Worm (Caenorhabditis elegans) whole organism, L4 larva: ENCODE measurements around the gene AH10.2.

Experiments used
- D1046.2 ChIP-seq: fragments of 200-800 bp; sonication (Bioruptor generic); IDR thresholded peaks from 2 replicates; pipeline ENCODE4 v1.3.6; 2022; ENCODE audit warnings: missing genetic modification characterization, missing compliant biosample characterization
- F26F4.8 ChIP-seq: fragments of 200-800 bp; sonication (Bioruptor generic); conservative IDR thresholded peaks from 2 replicates; pipeline ENCODE4 v1.3.6; 2022; ENCODE audit warnings: missing genetic modification characterization, missing compliant biosample characterization
- F49E8.2 ChIP-seq: sonication (generic microtip); optimal IDR thresholded peaks from 2 replicates; lab custom pipeline; 2016; ENCODE audit warnings: missing compliant biosample characterization, mild to moderate bottlenecking, missing genetic modification characterization, borderline replicate concordance
- R02D3.7 ChIP-seq: fragments of 150-350 bp; sonication (generic microtip); optimal IDR thresholded peaks from 3 replicates; lab custom pipeline; 2014; ENCODE audit warnings: missing biosample characterization, missing genetic modification characterization
- T26A8.4 ChIP-seq: fragments of 200-800 bp; sonication (Bioruptor generic); IDR thresholded peaks from 2 replicates; pipeline ENCODE4 v1.3.6; 2022; ENCODE audit warnings: missing genetic modification characterization, missing compliant biosample characterization
- Y48G9A.11 ChIP-seq: fragments of 200-800 bp; sonication (Bioruptor generic); IDR thresholded peaks from 2 replicates; pipeline ENCODE4 v1.3.6; 2022; ENCODE audit warnings: missing genetic modification reagents, missing genetic modification characterization, missing compliant biosample characterization
- aly-2 ChIP-seq: sonication (generic microtip); optimal IDR thresholded peaks from 2 replicates; lab custom pipeline; 2018; ENCODE audit warnings: missing biosample characterization, missing genetic modification characterization
- ceh-44 ChIP-seq: fragments of 200-800 bp; sonication (Bioruptor generic); IDR thresholded peaks from 2 replicates; pipeline ENCODE4 v1.3.6; 2022; ENCODE audit warnings: missing genetic modification reagents, missing genetic modification characterization, missing compliant biosample characterization
- ceh-82 ChIP-seq: sonication (generic microtip); optimal IDR thresholded peaks from 2 replicates; lab custom pipeline; 2017; ENCODE audit warnings: missing biosample characterization, missing genetic modification characterization
- ces-1 ChIP-seq: fragments of 150-350 bp; sonication (generic microtip); optimal IDR thresholded peaks from 4 replicates; lab custom pipeline; 2014; ENCODE audit warnings: missing biosample characterization, missing genetic modification reagents, missing genetic modification characterization
- cey-2 ChIP-seq: sonication (generic microtip); optimal IDR thresholded peaks from 3 replicates; lab custom pipeline; 2017; ENCODE audit warnings: missing genetic modification characterization, mild to moderate bottlenecking, missing compliant biosample characterization, antibody characterized with exemption, borderline replicate concordance; ENCODE audit not compliant: insufficient read depth
- ctbp-1 ChIP-seq: fragments of 200-800 bp; sonication (Bioruptor generic); IDR thresholded peaks from 2 replicates; pipeline ENCODE4 v1.3.6; 2022; ENCODE audit warnings: missing genetic modification reagents, missing genetic modification characterization, missing compliant biosample characterization
- daf-12 ChIP-seq: fragments of 150-350 bp; optimal IDR thresholded peaks from 2 replicates; lab custom pipeline; 2014; ENCODE audit warnings: missing biosample characterization, missing genetic modification reagents, missing genetic modification characterization
- dmd-6 ChIP-seq: fragments of 200-800 bp; sonication (Bioruptor generic); IDR thresholded peaks from 2 replicates; pipeline ENCODE4 v1.3.6; 2022; ENCODE audit warnings: missing genetic modification reagents, missing genetic modification characterization, missing compliant biosample characterization
- dpl-1 ChIP-seq: fragments of 150-350 bp; optimal IDR thresholded peaks from 2 replicates; lab custom pipeline; 2014; ENCODE audit warnings: missing biosample characterization, missing genetic modification reagents, missing genetic modification characterization
- dve-1 ChIP-seq: sonication (generic microtip); optimal IDR thresholded peaks from 2 replicates; lab custom pipeline; 2017; ENCODE audit warnings: antibody characterized with exemption, mild to moderate bottlenecking, missing genetic modification characterization, missing compliant biosample characterization; ENCODE audit not compliant: insufficient read depth
- egl-27 ChIP-seq: sonication (generic microtip); optimal IDR thresholded peaks from 3 replicates; lab custom pipeline; 2017; ENCODE audit warnings: missing biosample characterization, missing genetic modification reagents, missing genetic modification characterization
- fkh-10 ChIP-seq: fragments of 150-350 bp; optimal IDR thresholded peaks from 2 replicates; lab custom pipeline; 2014; ENCODE audit warnings: missing biosample characterization, missing genetic modification reagents, missing genetic modification characterization
- gei-8 ChIP-seq: fragments of 200-800 bp; sonication (Bioruptor generic); optimal IDR thresholded peaks from 2 replicates; lab custom pipeline; 2018; ENCODE audit warnings: mild to moderate bottlenecking, missing genetic modification characterization, missing compliant biosample characterization
- hlh-11 ChIP-seq: fragments of 200-800 bp; sonication (Bioruptor generic); optimal IDR thresholded peaks from 2 replicates; lab custom pipeline; 2018; ENCODE audit warnings: mild to moderate bottlenecking, missing genetic modification characterization, missing compliant biosample characterization
- hlh-30 ChIP-seq: sonication (generic microtip); optimal IDR thresholded peaks from 2 replicates; lab custom pipeline; 2017; ENCODE audit warnings: antibody characterized with exemption, mild to moderate bottlenecking, missing genetic modification characterization, missing compliant biosample characterization; ENCODE audit not compliant: insufficient read depth
- hmg-1.1 ChIP-seq: fragments of 200-800 bp; sonication (Bioruptor generic); IDR thresholded peaks from 2 replicates; pipeline ENCODE4 v1.3.6; 2022; ENCODE audit warnings: missing genetic modification reagents, missing genetic modification characterization, missing compliant biosample characterization
- lin-1 ChIP-seq: fragments of 200-800 bp; sonication (Bioruptor generic); IDR thresholded peaks from 2 replicates; pipeline ENCODE4 v1.3.6; 2022; ENCODE audit warnings: missing genetic modification reagents, missing genetic modification characterization, missing compliant biosample characterization
- lin-15B ChIP-seq: fragments of 150-350 bp; sonication (generic microtip); optimal IDR thresholded peaks from 3 replicates; lab custom pipeline; 2014; ENCODE audit warnings: missing biosample characterization, missing genetic modification characterization
- lin-38 ChIP-seq: fragments of 200-800 bp; sonication (Bioruptor generic); IDR thresholded peaks from 2 replicates; pipeline ENCODE4 v1.3.6; 2022; ENCODE audit warnings: missing genetic modification reagents, missing genetic modification characterization, missing compliant biosample characterization
- lin-39 ChIP-seq: fragments of 150-350 bp; optimal IDR thresholded peaks from 2 replicates; lab custom pipeline; 2014; ENCODE audit warnings: missing biosample characterization, missing genetic modification reagents, missing genetic modification characterization
- lsy-2 ChIP-seq, 2 experiments: fragments of 150-350 bp in 1 of 2; sonication (generic microtip) in 1 of 2; optimal IDR thresholded peaks; 2 replicates each; lab custom pipeline; 2014 to 2017; ENCODE audit warnings: missing biosample characterization in 2 of 2, missing genetic modification characterization in 2 of 2
- madf-5 ChIP-seq, 2 experiments: fragments of 200-800 bp; sonication (Bioruptor generic); IDR thresholded peaks; 2 replicates each; pipeline ENCODE4 v1.3.6; 2022; ENCODE audit warnings: missing compliant biosample characterization in 2 of 2, missing genetic modification characterization in 2 of 2
- mdl-1 ChIP-seq, 2 experiments: fragments of 150-350 bp in 1 of 2; sonication (generic microtip) in 1 of 2; optimal IDR thresholded peaks; 2 replicates each; lab custom pipeline; 2014 to 2017; ENCODE audit warnings: missing biosample characterization in 2 of 2, missing genetic modification characterization in 2 of 2
- mep-1 ChIP-seq: fragments of 150-350 bp; sonication (generic microtip); optimal IDR thresholded peaks from 3 replicates; lab custom pipeline; 2014; ENCODE audit warnings: missing biosample characterization, missing genetic modification characterization
- mxl-3 ChIP-seq: fragments of 200-800 bp; sonication (Bioruptor generic); optimal IDR thresholded peaks from 2 replicates; lab custom pipeline; 2018; ENCODE audit warnings: mild to moderate bottlenecking, missing genetic modification characterization, missing compliant biosample characterization
- nhr-102 ChIP-seq: sonication (generic microtip); optimal IDR thresholded peaks from 2 replicates; lab custom pipeline; 2016; ENCODE audit warnings: mild to moderate bottlenecking, missing genetic modification characterization, moderate library complexity, missing compliant biosample characterization
- nhr-28 ChIP-seq: fragments of 150-350 bp; optimal IDR thresholded peaks from 2 replicates; lab custom pipeline; 2014; ENCODE audit warnings: missing biosample characterization, missing genetic modification characterization
- nhr-42 ChIP-seq: fragments of 200-800 bp; sonication (Bioruptor generic); IDR thresholded peaks from 2 replicates; pipeline ENCODE4 v1.3.6; 2022; ENCODE audit warnings: missing genetic modification characterization, missing compliant biosample characterization
- nhr-6 ChIP-seq: fragments of 150-350 bp; optimal IDR thresholded peaks from 2 replicates; lab custom pipeline; 2014; ENCODE audit warnings: missing biosample characterization, missing genetic modification characterization
- sdz-12 ChIP-seq: fragments of 200-800 bp; sonication (Bioruptor generic); optimal IDR thresholded peaks from 2 replicates; lab custom pipeline; 2018; ENCODE audit warnings: mild to moderate bottlenecking, missing genetic modification characterization, missing compliant biosample characterization
- set-16 ChIP-seq: fragments of 200-800 bp; sonication (Bioruptor generic); IDR thresholded peaks from 2 replicates; pipeline ENCODE4 v1.3.6; 2022; ENCODE audit warnings: missing genetic modification reagents, missing genetic modification characterization, missing compliant biosample characterization
- snpc-4 ChIP-seq: fragments of 150-350 bp; optimal IDR thresholded peaks from 2 replicates; lab custom pipeline; 2014; ENCODE audit warnings: missing biosample characterization, missing genetic modification characterization
- tra-1 ChIP-seq: fragments of 200-800 bp; sonication (Bioruptor generic); IDR thresholded peaks from 2 replicates; pipeline ENCODE4 v1.3.6; 2022; ENCODE audit warnings: missing genetic modification reagents, missing genetic modification characterization, missing compliant biosample characterization
- unc-130 ChIP-seq: sonication (generic microtip); optimal IDR thresholded peaks from 2 replicates; lab custom pipeline; 2016; ENCODE audit warnings: missing genetic modification reagents, missing genetic modification characterization, missing compliant biosample characterization
- unc-62 ChIP-seq, 3 experiments: fragments of 150-350 bp in 1 of 3; sonication (generic microtip); optimal IDR thresholded peaks in 2 of 3; peaks in 1 of 3; 1 replicate in 1 of 3; 2 replicates in 2 of 3; lab custom pipeline; 2014 to 2017; ENCODE audit warnings: missing biosample characterization in 3 of 3, missing genetic modification characterization in 3 of 3, missing genetic modification reagents in 3 of 3, missing genotype in 1 of 3
- vab-7 ChIP-seq: fragments of 200-800 bp; sonication (Bioruptor generic); IDR thresholded peaks from 2 replicates; pipeline ENCODE4 v1.3.6; 2022; ENCODE audit warnings: missing genetic modification reagents, missing genetic modification characterization, missing compliant biosample characterization
- zag-1 ChIP-seq: fragments of 150-350 bp; optimal IDR thresholded peaks from 2 replicates; lab custom pipeline; 2014; ENCODE audit warnings: missing biosample characterization, missing genetic modification characterization
- zip-11 ChIP-seq: fragments of 200-800 bp; sonication (Bioruptor generic); IDR thresholded peaks from 2 replicates; pipeline ENCODE4 v1.3.6; 2022; ENCODE audit warnings: missing genetic modification characterization, missing compliant biosample characterization
- ztf-11 ChIP-seq: fragments of 150-350 bp; optimal IDR thresholded peaks from 2 replicates; lab custom pipeline; 2014; ENCODE audit warnings: missing biosample characterization, missing genetic modification characterization

The AH10.2 gene

DNA sequence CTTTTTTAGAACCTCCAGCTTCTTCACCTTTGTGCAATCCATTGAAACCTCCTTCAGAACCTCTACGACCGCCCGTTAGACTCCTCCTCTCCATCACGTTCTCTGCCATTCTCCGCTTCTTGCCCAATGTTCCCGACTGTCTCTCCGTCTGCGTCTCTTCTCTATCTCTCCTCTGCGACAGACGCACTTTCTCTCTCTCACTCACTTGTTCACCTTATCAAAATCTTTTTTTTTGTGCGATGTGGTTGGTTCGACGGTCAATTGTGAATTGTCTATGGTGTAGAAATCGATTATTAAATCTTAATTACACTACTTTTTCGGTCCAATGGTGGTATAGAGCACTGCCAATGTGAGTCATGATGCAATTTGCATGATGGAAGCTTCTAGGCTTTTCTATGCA lies 36.9 kb downstream of the AH10.2 start, which contains the start of gene atfs-1 (continued):
- TF ChIP-seq F49E8.2, result no peak
- TF ChIP-seq ztf-11 (tag; lab: Kevin White, UChicago), result no peak
- TF ChIP-seq nhr-6 (tag; lab: Kevin White, UChicago), result peak; percentile 98
- no peak for TF ChIP-seq F26F4.8 (GFP tag; lab: Robert Waterston, UW)
- TF ChIP-seq ceh-82 (tag; lab: Kevin White, UChicago), result no peak
- TF ChIP-seq mep-1 (tag; lab: Kevin White, UChicago), result peak; percentile 80
- peak in 1 of 2 experiments; percentile 71 for TF ChIP-seq lsy-2 (tag; optimal IDR thresholded peaks at IDR 0.05; lab: Kevin White, UChicago)
- TF ChIP-seq sdz-12 (GFP tag; lab: Kevin White, UChicago), result no peak
- no peak for TF ChIP-seq aly-2
- no peak for TF ChIP-seq zag-1 (tag; lab: Kevin White, UChicago)
- TF ChIP-seq nhr-28 (tag; lab: Kevin White, UChicago), result peak; percentile 94
- no peak for TF ChIP-seq vab-7
- no peak for TF ChIP-seq fkh-10
- no peak for TF ChIP-seq zip-11 (GFP tag; lab: Robert Waterston, UW)
- TF ChIP-seq daf-12 (tag; lab: Kevin White, UChicago), result no peak
- TF ChIP-seq lin-15B, result no peak
- no peak for TF ChIP-seq Y48G9A.11 (GFP tag; lab: Robert Waterston, UW)
- TF ChIP-seq cey-2 (tag; lab: Kevin White, UChicago), result no peak
- peak; percentile 62; the same call in 1 of the 2 replicates for TF ChIP-seq lin-1 (GFP tag; lab: Robert Waterston, UW)
- TF ChIP-seq lin-38 (GFP tag; lab: Robert Waterston, UW), result peak; percentile 48
- peak; percentile 92 for TF ChIP-seq dmd-6 (GFP tag; lab: Robert Waterston, UW)
- TF ChIP-seq nhr-42 (GFP tag; lab: Robert Waterston, UW), result no peak; the same call in 1 of the 2 replicates
- TF ChIP-seq ceh-44 (GFP tag; lab: Robert Waterston, UW), result no peak
- TF ChIP-seq egl-27 (tag; lab: Kevin White, UChicago), result no peak
- TF ChIP-seq mdl-1 (tag; optimal IDR thresholded peaks at IDR 0.05; lab: Kevin White, UChicago), result peak in 1 of 2 experiments; percentile 58
- peak; percentile 92 for TF ChIP-seq hlh-11
- TF ChIP-seq gei-8 (GFP tag; lab: Kevin White, UChicago), result no peak

- 0 out of 2 replicates have a peak, but pooled peaks have one; percentile 26 for TF ChIP-seq hmg-1.1 (GFP tag; lab: Robert Waterston, UW)
- TF ChIP-seq lin-39, result no peak
- 0 out of 2 replicates have a peak, but pooled peaks have one; percentile 14 for TF ChIP-seq dmd-6 (GFP tag; lab: Robert Waterston, UW)
- no peak for TF ChIP-seq ces-1 (GFP tag; lab: Kevin White, UChicago)
- no peak for TF ChIP-seq vab-7
- no peak for TF ChIP-seq zip-11 (GFP tag; lab: Robert Waterston, UW)
- 0 out of 2 replicates have a peak, but pooled peaks have one; percentile 12 for TF ChIP-seq D1046.2 (GFP tag; lab: Robert Waterston, UW)
- TF ChIP-seq set-16 (GFP tag; lab: Robert Waterston, UW), result peak; percentile 38; the same call in 1 of the 2 replicates
- 0 out of 2 replicates have a peak, but pooled peaks have one; percentile 12 for TF ChIP-seq lin-38 (GFP tag; lab: Robert Waterston, UW)
- TF ChIP-seq unc-130 (GFP tag; lab: Kevin White, UChicago), result no peak
These were observed 37.9 kb downstream of the AH10.2 start for ce11 chrV:14194514-14194913.

DNA sequence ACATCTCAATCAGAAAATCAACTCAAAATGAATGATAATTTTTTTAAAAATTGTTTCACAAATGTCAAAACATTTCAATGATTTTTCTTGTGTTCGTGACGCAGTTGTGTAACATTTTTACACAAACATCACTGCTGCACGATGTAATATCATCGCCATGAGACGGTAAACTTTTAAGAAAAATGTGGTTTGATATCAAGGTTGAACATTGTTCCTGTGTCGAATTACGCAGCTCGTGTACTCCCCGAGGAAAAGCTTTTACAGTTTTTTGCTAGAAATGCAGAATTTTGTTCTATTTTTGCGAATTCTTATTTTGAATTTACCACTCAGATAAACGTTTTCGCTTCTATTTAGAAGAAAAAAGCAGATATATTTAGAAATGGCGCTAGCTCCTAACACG lies 41.1 kb downstream of the AH10.2 start:
- TF ChIP-seq mep-1 (tag; lab: Kevin White, UChicago), result peak; percentile 83
- TF ChIP-seq cey-2 (tag; lab: Kevin White, UChicago), result no peak
- TF ChIP-seq F49E8.2, result no peak
- TF ChIP-seq nhr-28 (tag; lab: Kevin White, UChicago), result peak; percentile 49
- TF ChIP-seq R02D3.7, result peak; percentile 7
- TF ChIP-seq dve-1 (tag; lab: Kevin White, UChicago), result peak; percentile 23
- no peak for TF ChIP-seq zip-11 (GFP tag; lab: Robert Waterston, UW)
- TF ChIP-seq unc-62 (GFP tag; optimal IDR thresholded peaks at IDR 0.05 in 1 of 2; lab: Kevin White, UChicago), result peak in 1 of 2 experiments; percentile 45
- TF ChIP-seq unc-62 (tag; optimal IDR thresholded peaks at IDR 0.05; lab: Kevin White, UChicago), result no peak
- TF ChIP-seq nhr-102 (tag; lab: Kevin White, UChicago), result peak; percentile 26
- peak; percentile 5 for TF ChIP-seq mxl-3 (GFP tag; lab: Kevin White, UChicago)
- peak; percentile 52 for TF ChIP-seq hlh-30 (tag; lab: Kevin White, UChicago)
- peak in 1 of 2 experiments; percentile 68 for TF ChIP-seq lsy-2 (tag; optimal IDR thresholded peaks at IDR 0.05; lab: Kevin White, UChicago)
- 0 out of 2 replicates have a peak, but pooled peaks have one; percentile 41 for TF ChIP-seq ctbp-1 (GFP tag; lab: Robert Waterston, UW)
- TF ChIP-seq T26A8.4, result peak; percentile 65
- TF ChIP-seq madf-5 (GFP tag; IDR thresholded peaks at IDR 0.05; lab: Robert Waterston, UW), result 0 out of 4 replicates have a peak, but pooled peaks of 1 of the 2 experiments have one; percentile 33
- TF ChIP-seq mdl-1 (tag; optimal IDR thresholded peaks at IDR 0.05; lab: Kevin White, UChicago), result peak in 1 of 2 experiments; percentile 59
- peak; percentile 7 for TF ChIP-seq dpl-1 (GFP tag; lab: Kevin White, UChicago)
- TF ChIP-seq tra-1, result peak; percentile 37; the same call in 1 of the 2 replicates
- TF ChIP-seq snpc-4 (tag; lab: Kevin White, UChicago), result no peak
